Worm (Caenorhabditis elegans) whole organism, late embryonic: ENCODE results near the gene dtmk-1.
"Not testable (repeated sequence)": the region's sequence is repeated elsewhere in the genome, so short reads cannot be mapped to it uniquely, and the experiment has no call there.

Source experiments
- C38D4.7 ChIP-seq: fragments of 200-800 bp; sonication (Bioruptor generic); optimal IDR thresholded peaks from 2 replicates; lab custom pipeline; 2018; ENCODE audit warnings: mild to moderate bottlenecking, missing genetic modification characterization, moderate library complexity, missing compliant biosample characterization
- F13H6.1 ChIP-seq: sonication (generic microtip); optimal IDR thresholded peaks from 2 replicates; lab custom pipeline; 2016; ENCODE audit warnings: missing genetic modification characterization, missing compliant biosample characterization
- K09A11.1 ChIP-seq: sonication (generic microtip); optimal IDR thresholded peaks from 2 replicates; lab custom pipeline; 2017; ENCODE audit warnings: antibody characterized with exemption, mild to moderate bottlenecking, missing genetic modification characterization, missing compliant biosample characterization; ENCODE audit not compliant: insufficient read depth
- T23F11.4 ChIP-seq: fragments of 200-800 bp; sonication (Bioruptor generic); optimal IDR thresholded peaks from 2 replicates; lab custom pipeline; 2018; ENCODE audit warnings: mild to moderate bottlenecking, missing genetic modification characterization, missing compliant biosample characterization
- ahr-1 ChIP-seq: sonication (generic microtip); optimal IDR thresholded peaks from 2 replicates; lab custom pipeline; 2016; ENCODE audit warnings: missing genetic modification characterization, missing compliant biosample characterization
- ceh-18 ChIP-seq: sonication (generic microtip); optimal IDR thresholded peaks from 2 replicates; lab custom pipeline; 2016; ENCODE audit warnings: missing genetic modification characterization, missing compliant biosample characterization
- ceh-22 ChIP-seq: sonication (generic microtip); optimal IDR thresholded peaks from 2 replicates; lab custom pipeline; 2017; ENCODE audit warnings: missing biosample characterization, missing genetic modification characterization
- ceh-24 ChIP-seq: sonication (generic microtip); optimal IDR thresholded peaks from 2 replicates; lab custom pipeline; 2016; ENCODE audit warnings: mild to moderate bottlenecking, missing genetic modification characterization, missing compliant biosample characterization
- ceh-31 ChIP-seq: sonication (generic microtip); optimal IDR thresholded peaks from 2 replicates; lab custom pipeline; 2016; ENCODE audit warnings: missing genetic modification characterization, missing compliant biosample characterization
- ceh-45 ChIP-seq: fragments of 200-800 bp; sonication (Bioruptor generic); IDR thresholded peaks from 2 replicates; pipeline ENCODE4 v1.3.6; 2022; ENCODE audit warnings: missing genetic modification reagents, missing genetic modification characterization, missing compliant biosample characterization
- ceh-9 ChIP-seq: sonication (generic microtip); optimal IDR thresholded peaks from 2 replicates; lab custom pipeline; 2016; ENCODE audit warnings: mild to moderate bottlenecking, missing genetic modification characterization, inconsistent platforms, missing compliant biosample characterization
- dmd-4 ChIP-seq: sonication (generic microtip); optimal IDR thresholded peaks from 2 replicates; lab custom pipeline; 2016; ENCODE audit warnings: borderline replicate concordance, missing genetic modification characterization, missing compliant biosample characterization
- elt-4 ChIP-seq: sonication (generic microtip); optimal IDR thresholded peaks from 2 replicates; lab custom pipeline; 2016; ENCODE audit warnings: missing genetic modification characterization, missing compliant biosample characterization
- ets-4 ChIP-seq: sonication (generic microtip); optimal IDR thresholded peaks from 2 replicates; lab custom pipeline; 2016; ENCODE audit warnings: missing genetic modification characterization, missing compliant biosample characterization
- eyg-1 ChIP-seq: sonication (generic microtip); optimal IDR thresholded peaks from 2 replicates; lab custom pipeline; 2016; ENCODE audit warnings: missing genotype, missing genetic modification characterization, missing compliant biosample characterization
- fax-1 ChIP-seq: sonication (generic microtip); optimal IDR thresholded peaks from 2 replicates; lab custom pipeline; 2016; ENCODE audit warnings: missing genotype, missing genetic modification characterization, missing compliant biosample characterization
- fkh-10 ChIP-seq: fragments of 150-350 bp; optimal IDR thresholded peaks from 2 replicates; lab custom pipeline; 2014; ENCODE audit warnings: missing biosample characterization, missing genetic modification reagents, missing genetic modification characterization
- hlh-15 ChIP-seq: sonication (generic microtip); optimal IDR thresholded peaks from 2 replicates; lab custom pipeline; 2016; ENCODE audit warnings: missing genetic modification characterization, missing compliant biosample characterization
- lin-11 ChIP-seq: fragments of 200-800 bp; sonication (Bioruptor generic); optimal IDR thresholded peaks from 2 replicates; lab custom pipeline; 2018; ENCODE audit warnings: mild to moderate bottlenecking, missing genetic modification characterization, missing compliant biosample characterization
- mec-3 ChIP-seq: sonication (generic microtip); optimal IDR thresholded peaks from 2 replicates; lab custom pipeline; 2016; ENCODE audit warnings: borderline replicate concordance, missing genetic modification characterization, missing compliant biosample characterization
- nfya-1 ChIP-seq: sonication (generic microtip); optimal IDR thresholded peaks from 2 replicates; lab custom pipeline; 2017; ENCODE audit warnings: missing genetic modification characterization, mild to moderate bottlenecking, missing compliant biosample characterization, antibody characterized with exemption, moderate library complexity
- nhr-11 ChIP-seq: fragments of 150-350 bp; optimal IDR thresholded peaks from 2 replicates; lab custom pipeline; 2014; ENCODE audit warnings: missing biosample characterization, missing genetic modification characterization
- nhr-232 ChIP-seq: sonication (generic microtip); optimal IDR thresholded peaks from 2 replicates; lab custom pipeline; 2016; ENCODE audit warnings: missing genetic modification characterization, missing compliant biosample characterization
- pat-9 ChIP-seq: fragments of 200-800 bp; sonication (Bioruptor generic); optimal IDR thresholded peaks from 2 replicates; lab custom pipeline; 2018; ENCODE audit warnings: mild to moderate bottlenecking, missing genetic modification characterization, moderate library complexity, missing compliant biosample characterization
- pha-2 ChIP-seq: sonication (generic microtip); optimal IDR thresholded peaks from 2 replicates; lab custom pipeline; 2017; ENCODE audit warnings: mild to moderate bottlenecking, missing genetic modification characterization, missing compliant biosample characterization
- pros-1 ChIP-seq: fragments of 150-350 bp; optimal IDR thresholded peaks from 2 replicates; lab custom pipeline; 2014; ENCODE audit warnings: missing biosample characterization, missing genetic modification reagents, missing genetic modification characterization
- ref-2 ChIP-seq: sonication (generic microtip); optimal IDR thresholded peaks from 2 replicates; lab custom pipeline; 2016; ENCODE audit warnings: missing genetic modification characterization, missing compliant biosample characterization
- rnt-1 ChIP-seq: sonication (generic microtip); optimal IDR thresholded peaks from 2 replicates; lab custom pipeline; 2016; ENCODE audit warnings: missing genetic modification characterization, missing compliant biosample characterization
- sox-2 ChIP-seq: fragments of 200-800 bp; sonication (Bioruptor generic); IDR thresholded peaks from 2 replicates; pipeline ENCODE4 v1.3.6; 2022; ENCODE audit warnings: missing genetic modification reagents, missing genetic modification characterization, missing compliant biosample characterization
- sox-4 ChIP-seq: sonication (generic microtip); optimal IDR thresholded peaks from 2 replicates; lab custom pipeline; 2017; ENCODE audit warnings: mild to moderate bottlenecking, missing genetic modification characterization, inconsistent platforms, missing compliant biosample characterization
- tbx-2 ChIP-seq: sonication (generic microtip); optimal IDR thresholded peaks from 2 replicates; lab custom pipeline; 2016; ENCODE audit warnings: missing genetic modification characterization, missing compliant biosample characterization
- ttx-3 ChIP-seq: sonication (generic microtip); optimal IDR thresholded peaks from 2 replicates; lab custom pipeline; 2016; ENCODE audit warnings: missing genetic modification reagents, missing genetic modification characterization, missing compliant biosample characterization
- unc-55 ChIP-seq: sonication (generic microtip); optimal IDR thresholded peaks from 2 replicates; lab custom pipeline; 2017; ENCODE audit warnings: missing biosample characterization, missing genetic modification reagents, missing genetic modification characterization
- unc-86 ChIP-seq: sonication (generic microtip); optimal IDR thresholded peaks from 2 replicates; lab custom pipeline; 2016; ENCODE audit warnings: missing genetic modification characterization, missing compliant biosample characterization
- ztf-16 ChIP-seq: sonication (generic microtip); optimal IDR thresholded peaks from 2 replicates; lab custom pipeline; 2017; ENCODE audit warnings: missing genetic modification characterization, missing compliant biosample characterization

The dtmk-1 gene

DNA sequence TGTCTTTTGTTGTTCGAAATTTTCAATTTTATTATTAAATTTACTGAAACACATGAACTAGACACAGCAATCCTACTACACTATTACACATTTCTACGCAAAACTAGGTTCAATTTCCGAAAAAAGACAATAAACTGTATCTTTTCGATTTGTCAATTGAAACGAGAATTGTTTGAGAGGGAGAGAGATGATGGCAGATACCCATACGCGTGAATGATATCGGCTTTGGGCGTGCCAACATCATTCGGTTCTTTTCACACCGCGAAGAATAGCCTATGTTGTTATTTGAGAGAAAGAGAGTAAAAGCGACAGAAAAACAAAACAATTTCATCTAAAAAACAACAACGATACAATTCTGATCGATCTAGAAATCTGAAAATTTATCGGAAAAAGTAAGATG is 44.8 kb upstream of the dtmk-1 start:
- TF ChIP-seq ref-2 (no peak), ahr-1 (tag; lab: Kevin White, UChicago) (no peak), pha-2 (tag; lab: Kevin White, UChicago) (no peak), elt-4 (no peak), ceh-45 (GFP tag; lab: Robert Waterston, UW) (no peak), pros-1 (no peak), F13H6.1 (tag; lab: Kevin White, UChicago) (no peak), fkh-10 (GFP tag; lab: Kevin White, UChicago) (no peak), tbx-2 (tag; lab: Kevin White, UChicago) (no peak), nhr-232 (tag; lab: Kevin White, UChicago) (no peak), ztf-16 (tag; lab: Kevin White, UChicago) (no peak), fax-1 (tag; lab: Kevin White, UChicago) (no peak), T23F11.4 (GFP tag; lab: Kevin White, UChicago) (no peak), ceh-9 (tag; lab: Kevin White, UChicago) (no peak), C38D4.7 (GFP tag; lab: Kevin White, UChicago) (no peak), ceh-24 (tag; lab: Kevin White, UChicago) (no peak), ceh-22 (tag; lab: Kevin White, UChicago) (no peak), eyg-1 (no peak)
- TF ChIP-seq, all 69 proteins: peak for 0

DNA sequence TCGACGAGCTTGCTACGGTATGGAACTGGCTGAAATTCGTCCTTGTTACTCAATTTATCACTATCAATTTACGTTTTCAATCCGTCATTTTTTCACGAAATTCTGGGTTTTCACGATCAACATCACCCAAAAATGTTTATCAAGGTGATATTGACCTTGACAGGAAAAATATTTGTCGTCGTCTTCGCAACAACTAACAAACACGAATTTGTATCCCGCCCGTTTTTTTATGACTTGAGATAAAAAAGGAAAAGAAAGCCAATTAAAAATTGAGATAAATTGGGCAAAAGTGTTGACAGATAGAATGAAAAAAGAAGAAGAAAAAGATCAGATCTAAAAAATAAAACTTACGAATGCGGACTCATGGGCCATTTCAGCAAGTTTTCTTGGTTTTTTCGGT is 44.0 kb upstream of the dtmk-1 start:
- TF ChIP-seq elt-4 (no peak), unc-86 (no peak), T23F11.4 (GFP tag; lab: Kevin White, UChicago) (no peak), pat-9 (tag; lab: Kevin White, UChicago) (no peak), sox-4 (tag; lab: Kevin White, UChicago) (no peak), dmd-4 (tag; lab: Kevin White, UChicago) (no peak), pha-2 (tag; lab: Kevin White, UChicago) (no peak), ceh-18 (tag; lab: Kevin White, UChicago) (no peak), fkh-10 (GFP tag; lab: Kevin White, UChicago) (no peak), ceh-45 (GFP tag; lab: Robert Waterston, UW) (no peak), lin-11 (no peak)

DNA sequence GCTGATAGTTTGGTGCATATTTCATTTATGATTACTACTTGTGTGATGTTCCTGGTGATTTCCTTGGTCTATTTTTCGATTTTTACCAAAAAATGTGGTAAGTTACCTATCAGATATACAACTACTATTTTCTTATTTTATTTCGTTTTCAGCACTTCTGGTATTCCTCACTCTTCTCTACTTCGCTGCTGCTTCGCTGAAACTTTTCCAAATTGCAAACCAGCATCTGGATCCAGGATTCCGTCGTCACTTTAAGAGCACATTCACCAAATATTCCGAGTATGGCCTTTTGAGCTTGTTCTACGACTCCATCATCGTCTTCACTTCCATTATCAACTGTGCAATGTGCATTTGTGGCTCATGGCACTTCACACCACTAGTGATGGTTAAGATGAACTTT is 41.7 kb upstream of the dtmk-1 start:
- TF ChIP-seq mec-3 (tag; lab: Kevin White, UChicago) (no peak), F13H6.1 (tag; lab: Kevin White, UChicago) (no peak), pat-9 (tag; lab: Kevin White, UChicago) (no peak), K09A11.1 (tag; lab: Kevin White, UChicago) (no peak), sox-4 (tag; lab: Kevin White, UChicago) (no peak)
- TF ChIP-seq, all 69 proteins: peak for 0

DNA sequence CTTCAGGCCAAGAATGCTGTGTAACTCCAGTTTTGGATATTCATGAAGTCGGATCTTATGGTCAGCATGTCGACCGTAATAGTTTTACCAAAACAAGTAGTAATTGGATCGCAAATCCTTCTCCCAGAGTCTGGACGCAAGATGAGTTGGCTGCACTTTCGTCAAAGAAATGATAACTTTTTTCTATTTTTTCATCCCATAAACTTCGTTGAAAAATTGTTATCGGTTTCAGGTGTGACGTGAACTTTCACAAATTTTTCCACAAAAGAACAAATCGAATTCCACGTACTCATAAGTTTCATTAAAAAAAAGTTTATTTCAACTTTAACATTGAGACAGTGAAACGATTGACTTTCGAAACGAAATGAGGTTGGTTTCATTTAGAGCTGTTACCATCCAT is 41.0 kb upstream of the dtmk-1 start, which contains the start of gene ZK892.5:
Gene ZK892.5 (plus strand): TSS at position 301 of the 400 bp plus-strand sequence.
- TF ChIP-seq ceh-31 (tag; lab: Kevin White, UChicago) = no peak
- no peak for TF ChIP-seq rnt-1 (tag; lab: Kevin White, UChicago)
- TF ChIP-seq nfya-1 (tag; lab: Kevin White, UChicago) = no peak
- no peak for TF ChIP-seq unc-55
- no peak for TF ChIP-seq fax-1 (tag; lab: Kevin White, UChicago)
- no peak for TF ChIP-seq ttx-3 (tag; lab: Kevin White, UChicago)
- TF ChIP-seq hlh-15 (tag; lab: Kevin White, UChicago) = no peak
- TF ChIP-seq eyg-1 = no peak
- no peak for TF ChIP-seq ets-4 (tag; lab: Kevin White, UChicago)
- no peak for TF ChIP-seq ceh-9 (tag; lab: Kevin White, UChicago)

DNA sequence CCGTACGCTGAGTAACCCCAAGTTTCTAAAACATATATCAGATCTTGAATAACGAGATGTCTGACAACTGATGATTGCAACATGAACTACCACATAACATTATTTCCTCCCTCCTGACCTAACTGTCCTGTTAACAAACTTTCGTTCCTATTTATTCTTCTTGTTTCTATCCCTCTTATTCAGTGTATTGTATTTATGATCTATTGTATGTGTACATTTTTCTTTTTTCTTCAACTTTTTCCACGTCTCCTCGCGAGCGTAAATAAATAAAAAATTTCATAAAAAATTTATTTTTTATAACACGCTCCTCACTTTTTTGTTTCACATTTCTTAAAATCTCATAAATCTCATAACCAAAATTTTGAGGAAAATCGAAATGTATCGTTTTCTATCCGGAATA is 39.4 kb upstream of the dtmk-1 start, which contains the start of gene ZK892.4:
Gene ZK892.4 (plus strand): TSS at position 301 of the 400 bp plus-strand sequence.
- TF ChIP-seq ets-4 (tag; lab: Kevin White, UChicago); sox-2; nhr-11 (tag; lab: Kevin White, UChicago): not testable (repeated sequence)
